Worm (Caenorhabditis elegans) whole organism, midembryonic: ENCODE data around the gene F55A4.3.
A peak's percentile ranks its signal among the peaks of the same experiment; 100 is the strongest.

ENCODE experiments used
- med-1 ChIP-seq: sonication (generic microtip); optimal IDR thresholded peaks from 2 replicates; lab custom pipeline; 2017; ENCODE audit warnings: missing genetic modification characterization, mild to moderate bottlenecking, missing compliant biosample characterization, antibody characterized with exemption, missing genetic modification reagents; ENCODE audit not compliant: insufficient read depth
- tab-1 ChIP-seq: fragments of 200-800 bp; sonication (Bioruptor generic); IDR thresholded peaks from 2 replicates; pipeline ENCODE4 v1.3.6; 2022; ENCODE audit warnings: missing genetic modification characterization, missing compliant biosample characterization
- ztf-23 ChIP-seq: fragments of 200-800 bp; sonication (Bioruptor generic); IDR thresholded peaks from 2 replicates; pipeline ENCODE4 v1.3.6; 2022; ENCODE audit warnings: missing genetic modification reagents, missing genetic modification characterization, missing compliant biosample characterization

DNA sequence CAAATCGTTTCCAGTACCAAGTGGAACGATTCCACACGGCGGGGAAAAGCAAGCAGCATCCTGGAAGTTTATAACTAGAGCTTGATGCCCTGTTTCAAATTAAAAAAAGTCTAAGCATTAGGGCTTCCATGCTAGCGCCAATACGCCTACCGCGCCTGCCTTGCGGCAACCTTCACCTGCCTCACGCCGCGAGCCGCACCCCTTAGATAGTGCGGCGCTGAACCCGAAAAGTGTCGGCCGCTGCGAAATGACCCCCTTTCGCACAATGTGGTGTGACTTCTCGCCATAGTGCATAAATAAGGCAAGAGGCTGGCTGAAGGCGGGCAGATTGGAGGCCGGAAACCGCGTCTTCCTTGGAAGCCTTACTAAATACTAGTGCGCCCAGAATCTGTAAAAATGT lies 38.4 kb downstream of the F55A4.3 start:
- TF ChIP-seq ztf-23 (GFP tag; lab: Robert Waterston, UW) (peak; percentile 38; the same call in 1 of the 2 replicates), tab-1 (GFP tag; lab: Robert Waterston, UW) (no peak), med-1 (GFP tag; lab: Kevin White, UChicago) (no peak)
